Fruit fly (Drosophila melanogaster) whole organism, adult: ENCODE results near the gene vas.

Experiments
- CG5204 ChIP-seq: fragments of 200-800 bp; sonication (Bioruptor generic); optimal IDR thresholded peaks from 2 replicates; lab custom pipeline; 2016; ENCODE audit warnings: missing biosample characterization, missing genetic modification characterization
- CG7101 ChIP-seq: fragments of 200-800 bp; sonication (Bioruptor generic); optimal IDR thresholded peaks from 2 replicates; lab custom pipeline; 2018; ENCODE audit warnings: missing biosample characterization, mild to moderate bottlenecking, missing genetic modification characterization, moderate library complexity
- ovo ChIP-seq: fragments of 200-800 bp; sonication (Bioruptor generic); optimal IDR thresholded peaks from 2 replicates; lab custom pipeline; 2016; ENCODE audit warnings: missing biosample characterization, missing genetic modification characterization

- no peak for TF ChIP-seq CG5204
- TF ChIP-seq ovo, result no peak
- TF ChIP-seq CG7101 (tag; lab: Kevin White, UChicago), result no peak
These were observed 8.8 kb downstream of the vas start, which contains the start of gene vig for dm6 chr2L:15070216-15070615.
